Fruit fly (Drosophila melanogaster) whole organism, embryonic: Measurements from ENCODE around the gene CG2772.

ENCODE experiments used
- Blimp-1 ChIP-seq: fragments of 200-800 bp; sonication (Bioruptor generic); optimal IDR thresholded peaks from 3 replicates; lab custom pipeline; 2018; ENCODE audit warnings: missing biosample characterization, missing genetic modification characterization, mild to moderate bottlenecking, moderate library complexity, missing genetic modification reagents
- CG10654 ChIP-seq: fragments of 200-800 bp; sonication (Bioruptor generic); optimal IDR thresholded peaks from 2 replicates; lab custom pipeline; 2016; ENCODE audit warnings: missing biosample characterization, missing genetic modification characterization
- CG11093 ChIP-seq: fragments of 200-800 bp; sonication (Bioruptor generic); IDR thresholded peaks from 3 replicates; pipeline ENCODE4 v1.3.6; 2022; ENCODE audit warnings: missing biosample characterization, missing genetic modification characterization
- CG12769 ChIP-seq: fragments of 200-800 bp; sonication (Bioruptor generic); optimal IDR thresholded peaks from 2 replicates; lab custom pipeline; 2019; ENCODE audit warnings: missing biosample characterization, mild to moderate bottlenecking, missing genetic modification characterization, moderate library complexity
- CG14965 ChIP-seq: fragments of 200-800 bp; sonication (Bioruptor generic); optimal IDR thresholded peaks from 2 replicates; lab custom pipeline; 2016; ENCODE audit warnings: missing biosample characterization, missing genetic modification characterization, borderline replicate concordance
- CG15696 ChIP-seq: fragments of 200-800 bp; sonication (Bioruptor generic); optimal IDR thresholded peaks from 2 replicates; lab custom pipeline; 2019; ENCODE audit warnings: missing biosample characterization, mild to moderate bottlenecking, missing genetic modification characterization, moderate library complexity
- CG17359 ChIP-seq: fragments of 200-800 bp; sonication (Bioruptor generic); optimal IDR thresholded peaks from 3 replicates; lab custom pipeline; 2018; ENCODE audit warnings: missing biosample characterization, mild to moderate bottlenecking, missing genetic modification characterization, moderate library complexity
- CG18262 ChIP-seq: fragments of 200-800 bp; optimal IDR thresholded peaks from 3 replicates; lab custom pipeline; 2019; ENCODE audit warnings: missing biosample characterization, mild to moderate bottlenecking, missing genetic modification characterization, moderate library complexity
- CG18599 ChIP-seq: fragments of 200-800 bp; sonication (Bioruptor generic); optimal IDR thresholded peaks from 3 replicates; lab custom pipeline; 2017; ENCODE audit warnings: missing biosample characterization, missing genetic modification characterization, mild to moderate bottlenecking, moderate library complexity, missing genetic modification reagents
- CG2889 ChIP-seq: fragments of 200-800 bp; sonication (Bioruptor generic); IDR thresholded peaks from 3 replicates; pipeline ENCODE4 v1.3.6; 2022; ENCODE audit warnings: missing biosample characterization, missing genetic modification characterization
- CG31388 ChIP-seq: fragments of 200-800 bp; sonication (Bioruptor generic); optimal IDR thresholded peaks from 2 replicates; lab custom pipeline; 2016; ENCODE audit warnings: missing biosample characterization, missing genetic modification characterization
- CG32767 ChIP-seq: fragments of 200-800 bp; sonication (Bioruptor generic); IDR thresholded peaks from 2 replicates; pipeline ENCODE4 v1.3.6; 2022; ENCODE audit warnings: missing biosample characterization, missing genetic modification characterization
- CG4424 ChIP-seq: fragments of 200-800 bp; sonication (Bioruptor generic); optimal IDR thresholded peaks from 3 replicates; lab custom pipeline; 2016; ENCODE audit warnings: missing biosample characterization, missing genetic modification characterization
- CG6689 ChIP-seq: fragments of 200-800 bp; sonication (Bioruptor generic); IDR thresholded peaks from 2 replicates; pipeline ENCODE4 v1.3.6; 2022; ENCODE audit warnings: missing biosample characterization, missing genetic modification characterization
- CG7839 ChIP-seq: fragments of 200-800 bp; sonication (Bioruptor generic); optimal IDR thresholded peaks from 3 replicates; lab custom pipeline; 2018; ENCODE audit warnings: missing biosample characterization, mild to moderate bottlenecking, missing genetic modification characterization, moderate library complexity
- CG8290 ChIP-seq, 3 experiments: fragments of 200-800 bp; sonication (Bioruptor generic); optimal IDR thresholded peaks; 2 replicates each; lab custom pipeline; 2016 to 2019; ENCODE audit warnings: missing biosample characterization in 3 of 3, missing genetic modification characterization in 3 of 3, mild to moderate bottlenecking in 2 of 3, moderate library complexity in 1 of 3
- CG8924 ChIP-seq: fragments of 200-800 bp; optimal IDR thresholded peaks from 3 replicates; lab custom pipeline; 2019; ENCODE audit warnings: missing biosample characterization, mild to moderate bottlenecking, missing genetic modification characterization, moderate library complexity
- Fer3 ChIP-seq: fragments of 200-800 bp; sonication (Bioruptor generic); optimal IDR thresholded peaks from 2 replicates; lab custom pipeline; 2018; ENCODE audit warnings: missing biosample characterization, mild to moderate bottlenecking, missing genetic modification characterization, moderate library complexity
- HLH3B ChIP-seq: fragments of 200-800 bp; sonication (Bioruptor generic); IDR thresholded peaks from 2 replicates; pipeline ENCODE4 v1.3.6; 2022; ENCODE audit warnings: missing biosample characterization, missing genetic modification characterization
- HLHmδ ChIP-seq: fragments of 200-800 bp; sonication (Bioruptor generic); optimal IDR thresholded peaks from 2 replicates; lab custom pipeline; 2018; ENCODE audit warnings: missing biosample characterization, mild to moderate bottlenecking, missing genetic modification characterization, moderate library complexity
- HmgZ ChIP-seq: fragments of 200-800 bp; sonication (Bioruptor generic); optimal IDR thresholded peaks from 2 replicates; lab custom pipeline; 2018; ENCODE audit warnings: missing biosample characterization, mild to moderate bottlenecking, missing genetic modification characterization
- Hr3 ChIP-seq: fragments of 200-800 bp; sonication (Bioruptor generic); optimal IDR thresholded peaks from 3 replicates; lab custom pipeline; 2016; ENCODE audit warnings: missing biosample characterization, missing genetic modification characterization
- Kr ChIP-seq: fragments of 200-800 bp; sonication (Bioruptor generic); optimal IDR thresholded peaks from 2 replicates; lab custom pipeline; 2017; ENCODE audit warnings: missing biosample characterization, mild to moderate bottlenecking, missing genetic modification characterization
- Max ChIP-seq: fragments of 200-800 bp; sonication (Bioruptor generic); optimal IDR thresholded peaks from 2 replicates; lab custom pipeline; 2016; ENCODE audit warnings: missing biosample characterization, mild to moderate bottlenecking, missing genetic modification characterization
- NC2α ChIP-seq: fragments of 200-800 bp; sonication (Bioruptor generic); optimal IDR thresholded peaks from 2 replicates; lab custom pipeline; 2016; ENCODE audit warnings: missing biosample characterization, missing genetic modification characterization
- Sry-δ ChIP-seq: fragments of 200-800 bp; sonication (Bioruptor generic); optimal IDR thresholded peaks from 2 replicates; lab custom pipeline; 2016; ENCODE audit warnings: missing biosample characterization, missing genetic modification characterization
- Ssrp ChIP-seq: fragments of 200-800 bp; sonication (Bioruptor generic); optimal IDR thresholded peaks from 2 replicates; lab custom pipeline; 2018; ENCODE audit warnings: missing biosample characterization, mild to moderate bottlenecking, missing genetic modification characterization, moderate library complexity
- az2 ChIP-seq: fragments of 200-800 bp; sonication (Bioruptor generic); optimal IDR thresholded peaks from 3 replicates; lab custom pipeline; 2016; ENCODE audit warnings: missing biosample characterization, missing genetic modification characterization
- bab2 ChIP-seq: fragments of 200-800 bp; sonication (Bioruptor generic); optimal IDR thresholded peaks from 2 replicates; lab custom pipeline; 2016; ENCODE audit warnings: missing biosample characterization, missing genetic modification characterization
- bsh ChIP-seq, 2 experiments: fragments of 200-800 bp; sonication (Bioruptor generic); optimal IDR thresholded peaks; 2 replicates each; lab custom pipeline; 2017 to 2018; ENCODE audit warnings: mild to moderate bottlenecking in 2 of 2, missing biosample characterization in 2 of 2, missing genetic modification characterization in 2 of 2, moderate library complexity in 1 of 2
- btn ChIP-seq: fragments of 200-800 bp; sonication (Bioruptor generic); optimal IDR thresholded peaks from 2 replicates; lab custom pipeline; 2016; ENCODE audit warnings: missing biosample characterization, missing genetic modification characterization
- crp ChIP-seq, 2 experiments: fragments of 200-800 bp; sonication (Bioruptor generic); optimal IDR thresholded peaks; 2 replicates in 1 of 2; 3 replicates in 1 of 2; lab custom pipeline; 2017; ENCODE audit warnings: missing biosample characterization in 2 of 2, missing genetic modification characterization in 2 of 2, mild to moderate bottlenecking in 1 of 2, moderate library complexity in 1 of 2
- dati ChIP-seq: fragments of 200-800 bp; sonication (Bioruptor generic); IDR thresholded peaks from 2 replicates; pipeline ENCODE4 v1.3.6; 2022; ENCODE audit warnings: missing biosample characterization, missing genetic modification characterization
- fd102C ChIP-seq: fragments of 200-800 bp; sonication (Bioruptor generic); optimal IDR thresholded peaks from 2 replicates; lab custom pipeline; 2018; ENCODE audit warnings: missing biosample characterization, mild to moderate bottlenecking, missing genetic modification characterization, moderate library complexity
- fu2 ChIP-seq: fragments of 200-800 bp; sonication (Bioruptor generic); optimal IDR thresholded peaks from 2 replicates; lab custom pipeline; 2016; ENCODE audit warnings: missing biosample characterization, missing genetic modification characterization
- grau ChIP-seq: fragments of 200-800 bp; optimal IDR thresholded peaks from 3 replicates; lab custom pipeline; 2019; ENCODE audit warnings: missing biosample characterization, mild to moderate bottlenecking, missing genetic modification characterization, moderate library complexity
- hkb ChIP-seq, 2 experiments: fragments of 200-800 bp in 1 of 2; fragments of >200 bp in 1 of 2; sonication (Bioruptor generic) in 1 of 2; IDR thresholded peaks in 1 of 2; optimal IDR thresholded peaks in 1 of 2; 2 replicates each; pipeline versions ENCODE4 v1.3.6 to Lab custom; 2017 to 2022; ENCODE audit warnings: missing biosample characterization in 1 of 2, missing genetic modification characterization in 1 of 2
- insv ChIP-seq, 2 experiments: fragments of 200-800 bp; sonication (Bioruptor generic); optimal IDR thresholded peaks; 3 replicates each; lab custom pipeline; 2016 to 2018; ENCODE audit warnings: missing biosample characterization in 2 of 2, missing genetic modification characterization in 2 of 2
- jing ChIP-seq: fragments of 200-800 bp; sonication (Bioruptor generic); optimal IDR thresholded peaks from 2 replicates; lab custom pipeline; 2018; ENCODE audit warnings: missing biosample characterization, mild to moderate bottlenecking, missing genetic modification characterization
- klu ChIP-seq: fragments of 200-800 bp; sonication (Bioruptor generic); IDR thresholded peaks from 2 replicates; pipeline ENCODE4 v1.3.6; 2022; ENCODE audit warnings: missing biosample characterization, missing genetic modification characterization
- prd ChIP-seq, 3 experiments: fragments of >200 bp in 2 of 3; fragments of 200-800 bp in 1 of 3; sonication (Bioruptor generic) in 1 of 3; optimal IDR thresholded peaks in 2 of 3; IDR thresholded peaks in 1 of 3; 2 replicates in 2 of 3; 3 replicates in 1 of 3; pipeline versions ENCODE4 v1.3.6 to Lab custom; 2017 to 2022; ENCODE audit warnings: missing biosample characterization in 1 of 3, missing genetic modification characterization in 1 of 3
- pzg ChIP-seq: fragments of 200-800 bp; sonication (Bioruptor generic); optimal IDR thresholded peaks from 3 replicates; lab custom pipeline; 2018; ENCODE audit warnings: missing biosample characterization, mild to moderate bottlenecking, missing genetic modification characterization, moderate library complexity
- salm ChIP-seq: fragments of 200-800 bp; sonication (Bioruptor generic); optimal IDR thresholded peaks from 2 replicates; lab custom pipeline; 2018; ENCODE audit warnings: missing biosample characterization, mild to moderate bottlenecking, missing genetic modification characterization
- stc ChIP-seq: fragments of 200-800 bp; sonication (Bioruptor generic); IDR thresholded peaks from 2 replicates; pipeline ENCODE4 v1.3.6; 2022; ENCODE audit warnings: missing biosample characterization, missing genetic modification characterization
- stwl ChIP-seq: fragments of 200-800 bp; sonication (Bioruptor generic); optimal IDR thresholded peaks from 3 replicates; lab custom pipeline; 2018; ENCODE audit warnings: missing biosample characterization, mild to moderate bottlenecking, missing genetic modification characterization, moderate library complexity
- tin ChIP-seq: fragments of 200-800 bp; sonication (Bioruptor generic); optimal IDR thresholded peaks from 3 replicates; lab custom pipeline; 2016; ENCODE audit warnings: missing biosample characterization, missing genetic modification characterization
- ttk ChIP-seq: fragments of 200-800 bp; sonication (Bioruptor generic); IDR thresholded peaks from 2 replicates; pipeline ENCODE4 v2.1.2; 2022; ENCODE audit warnings: missing biosample characterization, missing genetic modification characterization
- tx ChIP-seq: fragments of 200-800 bp; sonication (Bioruptor generic); optimal IDR thresholded peaks from 2 replicates; lab custom pipeline; 2016; ENCODE audit warnings: missing biosample characterization, missing genetic modification characterization

Gene CG2772

dm6 chr2L:3437068-3437467 is 8.7 kb upstream of the CG2772 start (continued):
- TF ChIP-seq tin (GFP tag; lab: Kevin White, UChicago) (peak; percentile 3), CG2889 (GFP tag; lab: Robert Waterston, UW) (no peak), bab2 (GFP tag; lab: Kevin White, UChicago) (no peak), CG7839 (peak; percentile 61), CG14965 (GFP tag; lab: Kevin White, UChicago) (no peak), CG6689 (GFP tag; lab: Robert Waterston, UW) (peak; percentile 77), ttk (GFP tag; lab: Robert Waterston, UW) (0 out of 2 replicates have a peak, but pooled peaks have one; percentile 41), HLHmδ (no peak), fu2 (GFP tag; lab: Kevin White, UChicago) (no peak), fd102C (GFP tag; lab: Kevin White, UChicago) (no peak), grau (peak; percentile 39), btn (GFP tag; lab: Kevin White, UChicago) (no peak), stc (GFP tag; lab: Robert Waterston, UW) (peak; percentile 80), CG4424 (GFP tag; lab: Kevin White, UChicago) (peak; percentile 15), prd (optimal IDR thresholded peaks at IDR 0.05; lab: Kevin White, UChicago) (no peak), prd (GFP tag; IDR thresholded peaks at IDR 0.05; lab: Robert Waterston, UW) (peak; percentile 69), Blimp-1 (peak; percentile 69), dati (GFP tag; lab: Robert Waterston, UW) (no peak), az2 (GFP tag; lab: Kevin White, UChicago) (peak; percentile 24), Hr3 (GFP tag; lab: Kevin White, UChicago) (no peak), CG18599 (GFP tag; lab: Kevin White, UChicago) (peak; percentile 29), CG15696 (peak; percentile 53), Fer3 (peak; percentile 36), hkb (optimal IDR thresholded peaks at IDR 0.05; lab: Kevin White, UChicago) (no peak), hkb (GFP tag; IDR thresholded peaks at IDR 0.05; lab: Robert Waterston, UW) (peak; percentile 86), tx (GFP tag; lab: Kevin White, UChicago) (no peak), CG11093 (GFP tag; lab: Robert Waterston, UW) (no peak), NC2α (GFP tag; lab: Kevin White, UChicago) (no peak)

- TF ChIP-seq CG8290 (GFP tag; optimal IDR thresholded peaks at IDR 0.05; lab: Kevin White, UChicago) (peak; percentile 87), CG8290 (tag; optimal IDR thresholded peaks at IDR 0.05; lab: Kevin White, UChicago) (peak; percentile 50 to 99), Kr (GFP tag; lab: Kevin White, UChicago) (no peak), CG4424 (GFP tag; lab: Kevin White, UChicago) (no peak), CG31388 (GFP tag; lab: Kevin White, UChicago) (no peak)
Measured at dm6 chr2L:3438078-3438477, 7.7 kb upstream of the CG2772 start.

- TF ChIP-seq crp (GFP tag; optimal IDR thresholded peaks at IDR 0.05; lab: Kevin White, UChicago) (no peak), CG8924 (peak; percentile 29), HLH3B (no peak), CG17359 (no peak), jing (GFP tag; lab: Kevin White, UChicago) (no peak), Max (GFP tag; lab: Kevin White, UChicago) (no peak), klu (GFP tag; lab: Robert Waterston, UW) (no peak), CG18262 (tag; lab: Kevin White, UChicago) (peak; percentile 67), Ssrp (tag; lab: Kevin White, UChicago) (peak; percentile 33), CG10654 (GFP tag; lab: Kevin White, UChicago) (no peak), insv (GFP tag; optimal IDR thresholded peaks at IDR 0.05; lab: Kevin White, UChicago) (no peak), Sry-δ (GFP tag; lab: Kevin White, UChicago) (no peak), pzg (GFP tag; lab: Kevin White, UChicago) (no peak), salm (no peak), HmgZ (tag; lab: Kevin White, UChicago) (no peak), bsh (GFP tag; optimal IDR thresholded peaks at IDR 0.05; lab: Kevin White, UChicago) (peak in 1 of 2 experiments; percentile 54), CG12769 (tag; lab: Kevin White, UChicago) (no peak), stwl (tag; lab: Kevin White, UChicago) (no peak), CG32767 (GFP tag; lab: Robert Waterston, UW) (no peak)
Measured at dm6 chr2L:3439502-3439901, 6.3 kb upstream of the CG2772 start.
